Worm (Caenorhabditis elegans) whole organism, mixed stage, embryonic: ENCODE data around the gene F21D5.6.

Experiments used
- blmp-1 ChIP-seq: fragments of 150-350 bp; optimal IDR thresholded peaks from 2 replicates; lab custom pipeline; 2014; ENCODE audit warnings: missing biosample characterization, missing genetic modification characterization
- pha-4 ChIP-seq: fragments of 150-350 bp; optimal IDR thresholded peaks from 2 replicates; lab custom pipeline; 2018; ENCODE audit warnings: missing biosample characterization, missing genetic modification reagents, missing genetic modification characterization
- snpc-4 ChIP-seq: fragments of 150-350 bp; optimal IDR thresholded peaks from 2 replicates; lab custom pipeline; 2014; ENCODE audit warnings: missing biosample characterization, missing genetic modification characterization
- unc-39 ChIP-seq: fragments of 150-350 bp; optimal IDR thresholded peaks from 2 replicates; lab custom pipeline; 2014; ENCODE audit warnings: missing biosample characterization, missing genetic modification characterization

DNA sequence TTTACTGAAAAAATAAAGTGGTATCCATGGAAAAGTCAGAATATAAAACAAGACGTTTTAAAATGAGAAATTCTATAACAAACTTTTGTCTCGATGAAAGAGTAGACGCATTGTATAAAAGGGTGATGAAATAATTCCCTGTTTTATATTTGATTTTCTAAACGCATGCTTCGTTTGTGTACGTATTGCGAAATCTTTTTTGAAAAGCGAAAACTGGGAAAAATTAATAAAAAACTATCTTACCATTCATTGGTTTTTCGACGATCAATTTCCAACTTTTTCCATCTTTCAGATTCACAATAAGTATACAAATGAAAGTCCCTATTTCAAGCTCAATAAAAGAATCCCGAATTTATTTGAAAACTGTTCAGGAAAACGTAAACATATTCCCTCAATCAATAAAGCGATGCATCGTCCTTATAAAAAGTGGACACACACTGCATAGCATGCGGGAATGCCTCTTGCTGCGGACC is 43.7 kb upstream of the F21D5.6 start, which contains the start of gene C33D9.13:
- TF ChIP-seq unc-39 (tag; lab: Kevin White, UChicago): no peak
- TF ChIP-seq pha-4 (tag; lab: Kevin White, UChicago): no peak
- TF ChIP-seq snpc-4 (tag; lab: Kevin White, UChicago): no peak
- TF ChIP-seq blmp-1 (tag; lab: Kevin White, UChicago): no peak
